Fruit fly (Drosophila melanogaster) whole organism, embryonic: ENCODE results near the gene HtrA2.

Experiments
- Atf-2 ChIP-seq: fragments of 200-800 bp; sonication (Bioruptor generic); optimal IDR thresholded peaks from 2 replicates; lab custom pipeline; 2016; ENCODE audit warnings: missing biosample characterization, missing genetic modification characterization
- B-H2 ChIP-seq: fragments of 200-800 bp; sonication (Bioruptor generic); optimal IDR thresholded peaks from 2 replicates; lab custom pipeline; 2018; ENCODE audit warnings: missing biosample characterization, mild to moderate bottlenecking, missing genetic modification characterization
- Bdp1 ChIP-seq: fragments of 200-800 bp; sonication (Bioruptor generic); optimal IDR thresholded peaks from 3 replicates; lab custom pipeline; 2016; ENCODE audit warnings: missing biosample characterization, missing genetic modification characterization
- CG1024 ChIP-seq: fragments of 200-800 bp; sonication (Bioruptor generic); IDR thresholded peaks from 2 replicates; pipeline ENCODE4 v1.3.6; 2022; ENCODE audit warnings: missing biosample characterization, missing genetic modification characterization
- CG10462 ChIP-seq: fragments of 200-800 bp; sonication (Bioruptor generic); optimal IDR thresholded peaks from 2 replicates; lab custom pipeline; 2016; ENCODE audit warnings: missing biosample characterization, missing genetic modification characterization
- CG12071 ChIP-seq: fragments of 200-800 bp; sonication (Bioruptor generic); optimal IDR thresholded peaks from 3 replicates; lab custom pipeline; 2018; ENCODE audit warnings: missing biosample characterization, mild to moderate bottlenecking, missing genetic modification characterization
- CG13775 ChIP-seq: fragments of 200-800 bp; sonication (Bioruptor generic); optimal IDR thresholded peaks from 3 replicates; lab custom pipeline; 2017; ENCODE audit warnings: missing biosample characterization, mild to moderate bottlenecking, missing genetic modification characterization
- CG14667 ChIP-seq: fragments of 200-800 bp; sonication (Bioruptor generic); IDR thresholded peaks from 2 replicates; pipeline ENCODE4 v1.3.6; 2022; ENCODE audit warnings: missing biosample characterization, missing genetic modification characterization
- CG16813 ChIP-seq: fragments of 200-800 bp; sonication (Bioruptor generic); IDR thresholded peaks from 3 replicates; pipeline ENCODE4 v1.3.6; 2022; ENCODE audit warnings: missing biosample characterization, missing genetic modification characterization; ENCODE audit not compliant: partially characterized antibody
- CG16863 ChIP-seq: fragments of 200-800 bp; sonication (Bioruptor generic); optimal IDR thresholded peaks from 3 replicates; lab custom pipeline; 2016; ENCODE audit warnings: missing biosample characterization, missing genetic modification characterization
- CG17186 ChIP-seq: fragments of 200-800 bp; sonication (Bioruptor generic); optimal IDR thresholded peaks from 3 replicates; lab custom pipeline; 2017; ENCODE audit warnings: missing biosample characterization, missing genetic modification reagents, missing genetic modification characterization
- CG17361 ChIP-seq: fragments of 200-800 bp; sonication (Bioruptor generic); IDR thresholded peaks from 3 replicates; pipeline ENCODE4 v1.3.6; 2022; ENCODE audit warnings: missing biosample characterization, missing genetic modification characterization
- CG2202 ChIP-seq: fragments of 200-800 bp; sonication (Bioruptor generic); optimal IDR thresholded peaks from 2 replicates; lab custom pipeline; 2018; ENCODE audit warnings: missing biosample characterization, mild to moderate bottlenecking, missing genetic modification characterization
- CG34422 ChIP-seq: fragments of 200-800 bp; sonication (Bioruptor generic); IDR thresholded peaks from 3 replicates; pipeline ENCODE4 v1.3.6; 2022; ENCODE audit warnings: missing biosample characterization, missing genetic modification characterization
- CG5180 ChIP-seq: fragments of 200-800 bp; sonication (Bioruptor generic); optimal IDR thresholded peaks from 3 replicates; lab custom pipeline; 2017; ENCODE audit warnings: missing biosample characterization, missing genetic modification characterization, mild to moderate bottlenecking, moderate library complexity, missing genetic modification reagents
- CG5245 ChIP-seq: fragments of 200-800 bp; sonication (Bioruptor generic); optimal IDR thresholded peaks from 3 replicates; lab custom pipeline; 2016; ENCODE audit warnings: missing biosample characterization, missing genetic modification characterization
- CG7372 ChIP-seq: fragments of 200-800 bp; sonication (Bioruptor generic); IDR thresholded peaks from 2 replicates; pipeline ENCODE4 v1.3.6; 2022; ENCODE audit warnings: missing biosample characterization, missing genetic modification characterization
- Doc2 ChIP-seq: fragments of 200-800 bp; sonication (Bioruptor generic); IDR thresholded peaks from 2 replicates; pipeline ENCODE4 v1.3.6; 2022; ENCODE audit warnings: missing biosample characterization, missing genetic modification characterization
- Doc3 ChIP-seq: fragments of 200-800 bp; sonication (Bioruptor generic); IDR thresholded peaks from 3 replicates; pipeline ENCODE4 v1.3.6; 2022; ENCODE audit warnings: missing biosample characterization, missing genetic modification characterization; ENCODE audit not compliant: partially characterized antibody
- Ets65A ChIP-seq: fragments of 200-800 bp; sonication (Bioruptor generic); peaks from one replicate; lab custom pipeline; 2016; ENCODE audit warnings: missing biosample characterization, missing genetic modification characterization
- Fer3 ChIP-seq: fragments of 200-800 bp; sonication (Bioruptor generic); optimal IDR thresholded peaks from 2 replicates; lab custom pipeline; 2018; ENCODE audit warnings: missing biosample characterization, mild to moderate bottlenecking, missing genetic modification characterization, moderate library complexity
- Neu2 ChIP-seq: fragments of 200-800 bp; sonication (Bioruptor generic); optimal IDR thresholded peaks from 3 replicates; lab custom pipeline; 2016; ENCODE audit warnings: missing biosample characterization, missing genetic modification characterization, borderline replicate concordance
- Nf-YB ChIP-seq: fragments of 200-800 bp; sonication (Bioruptor generic); optimal IDR thresholded peaks from 3 replicates; lab custom pipeline; 2019; ENCODE audit warnings: missing biosample characterization, mild to moderate bottlenecking, missing genetic modification characterization, moderate library complexity
- Oli ChIP-seq: fragments of 200-800 bp; sonication (Bioruptor generic); optimal IDR thresholded peaks from 2 replicates; lab custom pipeline; 2018; ENCODE audit warnings: missing biosample characterization, mild to moderate bottlenecking, missing genetic modification characterization, moderate library complexity
- Pdp1 ChIP-seq, 2 experiments: fragments of 200-800 bp; sonication (Bioruptor generic); optimal IDR thresholded peaks; 3 replicates each; lab custom pipeline; 2016; ENCODE audit warnings: missing biosample characterization in 2 of 2, missing genetic modification characterization in 2 of 2, mild to moderate bottlenecking in 1 of 2, moderate library complexity in 1 of 2
- TFAM ChIP-seq: fragments of 200-800 bp; sonication (Bioruptor generic); optimal IDR thresholded peaks from 2 replicates; lab custom pipeline; 2017; ENCODE audit warnings: missing biosample characterization, missing genetic modification characterization, inconsistent platforms
- bowl ChIP-seq: fragments of 200-800 bp; sonication (Bioruptor generic); IDR thresholded peaks from 2 replicates; pipeline ENCODE4 v1.3.6; 2022; ENCODE audit warnings: missing biosample characterization, missing genetic modification characterization
- bsh ChIP-seq, 2 experiments: fragments of 200-800 bp; sonication (Bioruptor generic); optimal IDR thresholded peaks; 2 replicates each; lab custom pipeline; 2017 to 2018; ENCODE audit warnings: mild to moderate bottlenecking in 2 of 2, missing biosample characterization in 2 of 2, missing genetic modification characterization in 2 of 2, moderate library complexity in 1 of 2
- croc ChIP-seq: fragments of 200-800 bp; sonication (Bioruptor generic); conservative IDR thresholded peaks from 3 replicates; pipeline ENCODE4 v1.3.6; 2022; ENCODE audit warnings: missing biosample characterization, missing genetic modification characterization
- da ChIP-seq: fragments of 200-800 bp; sonication (Bioruptor generic); optimal IDR thresholded peaks from 2 replicates; lab custom pipeline; 2016; ENCODE audit warnings: missing biosample characterization, missing genetic modification characterization
- dm ChIP-seq: fragments of 200-800 bp; sonication (Bioruptor generic); optimal IDR thresholded peaks from 3 replicates; lab custom pipeline; 2016; ENCODE audit warnings: missing biosample characterization, missing genetic modification characterization
- dmrt11E ChIP-seq: fragments of 200-800 bp; sonication (Bioruptor generic); optimal IDR thresholded peaks from 3 replicates; lab custom pipeline; 2018; ENCODE audit warnings: missing biosample characterization, mild to moderate bottlenecking, missing genetic modification characterization, moderate library complexity
- eve ChIP-seq, 2 experiments: fragments of >200 bp; optimal IDR thresholded peaks; 2 replicates each; lab custom pipeline; 2017; ENCODE audit warnings: missing biosample characterization in 2 of 2, missing genetic modification characterization in 2 of 2
- gcm ChIP-seq: fragments of 200-800 bp; sonication (Bioruptor generic); optimal IDR thresholded peaks from 2 replicates; lab custom pipeline; 2019; ENCODE audit warnings: missing biosample characterization, mild to moderate bottlenecking, missing genetic modification characterization, moderate library complexity
- grau ChIP-seq: fragments of 200-800 bp; optimal IDR thresholded peaks from 3 replicates; lab custom pipeline; 2019; ENCODE audit warnings: missing biosample characterization, mild to moderate bottlenecking, missing genetic modification characterization, moderate library complexity
- hbn ChIP-seq: fragments of 200-800 bp; sonication (Bioruptor generic); IDR thresholded peaks from 2 replicates; pipeline ENCODE4 v1.3.6; 2022; ENCODE audit warnings: missing biosample characterization, missing genetic modification characterization; ENCODE audit not compliant: partially characterized antibody
- luna ChIP-seq: fragments of 200-800 bp; sonication (Bioruptor generic); optimal IDR thresholded peaks from 2 replicates; lab custom pipeline; 2016; ENCODE audit warnings: missing biosample characterization, missing genetic modification characterization
- p53 ChIP-seq: fragments of 200-800 bp; sonication (Bioruptor generic); optimal IDR thresholded peaks from 2 replicates; lab custom pipeline; 2016; ENCODE audit warnings: missing biosample characterization, missing genetic modification characterization
- pb ChIP-seq: fragments of 200-800 bp; sonication (Bioruptor generic); optimal IDR thresholded peaks from 3 replicates; lab custom pipeline; 2016; ENCODE audit warnings: missing biosample characterization, missing genetic modification characterization
- pnt ChIP-seq: fragments of 200-800 bp; sonication (Bioruptor generic); optimal IDR thresholded peaks from 3 replicates; lab custom pipeline; 2016; ENCODE audit warnings: missing biosample characterization, missing genetic modification characterization
- sens-2 ChIP-seq: fragments of 200-800 bp; sonication (Bioruptor generic); IDR thresholded peaks from 2 replicates; pipeline ENCODE4 v1.3.6; 2022; ENCODE audit warnings: missing biosample characterization, missing genetic modification characterization
- so ChIP-seq: fragments of 200-800 bp; sonication (Bioruptor generic); IDR thresholded peaks from 3 replicates; pipeline ENCODE4 v1.3.6; 2022; ENCODE audit warnings: missing biosample characterization, missing genetic modification characterization
- tap ChIP-seq: fragments of 200-800 bp; optimal IDR thresholded peaks from 3 replicates; lab custom pipeline; 2019; ENCODE audit warnings: missing biosample characterization, mild to moderate bottlenecking, missing genetic modification characterization, moderate library complexity
- tin ChIP-seq: fragments of 200-800 bp; sonication (Bioruptor generic); optimal IDR thresholded peaks from 3 replicates; lab custom pipeline; 2016; ENCODE audit warnings: missing biosample characterization, missing genetic modification characterization
- tup ChIP-seq: fragments of 200-800 bp; sonication (Bioruptor generic); optimal IDR thresholded peaks from 2 replicates; lab custom pipeline; 2016; ENCODE audit warnings: missing biosample characterization, mild to moderate bottlenecking, missing genetic modification characterization, moderate library complexity
- unpg ChIP-seq: fragments of 200-800 bp; sonication (Bioruptor generic); optimal IDR thresholded peaks from 3 replicates; lab custom pipeline; 2018; ENCODE audit warnings: missing biosample characterization, mild to moderate bottlenecking, missing genetic modification characterization, moderate library complexity
- wdn ChIP-seq: fragments of 200-800 bp; sonication (Bioruptor generic); IDR thresholded peaks from 2 replicates; pipeline ENCODE4 v1.3.6; 2022; ENCODE audit warnings: missing biosample characterization, missing genetic modification characterization
- wor ChIP-seq: fragments of 200-800 bp; sonication (Bioruptor generic); IDR thresholded peaks from 2 replicates; pipeline ENCODE4 v1.3.6; 2022; ENCODE audit warnings: missing biosample characterization, missing genetic modification characterization
- z ChIP-seq: fragments of 200-800 bp; sonication (Bioruptor generic); IDR thresholded peaks from 3 replicates; pipeline ENCODE4 v1.3.6; 2022; ENCODE audit warnings: missing biosample characterization, missing genetic modification characterization

HtrA2 gene

dm6 chr3R:14511123-14511908 is at the start of gene HtrA2, which contains the start of gene mRpL11:
Gene HtrA2 (minus strand): TSS chr3R:14511712.
Gene mRpL11 (plus strand): TSS chr3R:14511838.
- TF ChIP-seq CG7372 (GFP tag; lab: Robert Waterston, UW), result peak; percentile 51; the same call in 1 of the 2 replicates
- peak; percentile 45 for TF ChIP-seq croc (GFP tag; lab: Robert Waterston, UW)
- TF ChIP-seq z (GFP tag; lab: Robert Waterston, UW), result no peak
- peak; percentile 95 for TF ChIP-seq Ets65A (GFP tag; lab: Kevin White, UChicago)
- no peak for TF ChIP-seq CG12071 (GFP tag; lab: Kevin White, UChicago)
- TF ChIP-seq CG5180 (GFP tag; lab: Kevin White, UChicago), result no peak
- 0 out of 3 replicates have a peak, but pooled peaks have one; percentile 21 for TF ChIP-seq CG34422 (GFP tag; lab: Robert Waterston, UW)
- no peak for TF ChIP-seq da (GFP tag; lab: Kevin White, UChicago)
- peak in 1 of 2 experiments; percentile 39 for TF ChIP-seq bsh (GFP tag; optimal IDR thresholded peaks at IDR 0.05; lab: Kevin White, UChicago)
- TF ChIP-seq Fer3, result peak; percentile 52
- no peak for TF ChIP-seq wor (GFP tag; lab: Robert Waterston, UW)
- no peak for TF ChIP-seq bowl (GFP tag; lab: Robert Waterston, UW)
- TF ChIP-seq CG10462 (GFP tag; lab: Kevin White, UChicago), result peak; percentile 35
- peak; percentile 59 for TF ChIP-seq unpg
- TF ChIP-seq B-H2 (GFP tag; lab: Kevin White, UChicago), result peak; percentile 71
- TF ChIP-seq CG16813 (GFP tag; lab: Robert Waterston, UW), result peak; percentile 36; the same call in 1 of the 3 replicates
- peak; percentile 51 for TF ChIP-seq Neu2
- TF ChIP-seq dm (GFP tag; lab: Kevin White, UChicago), result peak; percentile 63
- TF ChIP-seq CG1024, result no peak
- TF ChIP-seq CG16863 (GFP tag; lab: Kevin White, UChicago), result peak; percentile 42
- TF ChIP-seq tap (tag; lab: Kevin White, UChicago), result no peak
- no peak for TF ChIP-seq Doc2 (GFP tag; lab: Robert Waterston, UW)
- TF ChIP-seq Bdp1 (GFP tag; lab: Kevin White, UChicago), result peak; percentile 58
- TF ChIP-seq tin, result peak; percentile 43
- TF ChIP-seq wdn (GFP tag; lab: Robert Waterston, UW), result no peak
- TF ChIP-seq CG14667 (GFP tag; lab: Robert Waterston, UW), result no peak
- TF ChIP-seq tup (GFP tag; lab: Kevin White, UChicago), result no peak
- peak; percentile 1 for TF ChIP-seq CG2202 (tag; lab: Kevin White, UChicago)
- TF ChIP-seq grau, result no peak
- no peak for TF ChIP-seq sens-2 (GFP tag; lab: Robert Waterston, UW)
- peak; percentile 4 for TF ChIP-seq Atf-2 (GFP tag; lab: Kevin White, UChicago)
- TF ChIP-seq CG13775, result peak; percentile 62
- no peak; the same call in 1 of the 3 replicates for TF ChIP-seq CG17361
- TF ChIP-seq CG17186 (GFP tag; lab: Kevin White, UChicago), result peak; percentile 35
- no peak for TF ChIP-seq CG5245 (GFP tag; lab: Kevin White, UChicago)
- peak; percentile 32; the same call in 1 of the 3 replicates for TF ChIP-seq Doc3 (GFP tag; lab: Robert Waterston, UW)
- peak; percentile 20 for TF ChIP-seq p53 (GFP tag; lab: Kevin White, UChicago)
- TF ChIP-seq pb, result peak; percentile 47
- peak; percentile 63 to 98 for TF ChIP-seq Pdp1 (GFP tag; optimal IDR thresholded peaks at IDR 0.05; lab: Kevin White, UChicago)
- no peak for TF ChIP-seq TFAM (GFP tag; lab: Kevin White, UChicago)
- no peak for TF ChIP-seq so (GFP tag; lab: Robert Waterston, UW)
- TF ChIP-seq gcm (GFP tag; lab: Kevin White, UChicago), result no peak
- TF ChIP-seq Oli (tag; lab: Kevin White, UChicago), result no peak
- TF ChIP-seq luna, result peak; percentile 48
- peak; percentile 30 for TF ChIP-seq pnt (GFP tag; lab: Kevin White, UChicago)
- peak; percentile 43 for TF ChIP-seq dmrt11E
- no peak for TF ChIP-seq Nf-YB (GFP tag; lab: Kevin White, UChicago)
- TF ChIP-seq eve (GFP tag; optimal IDR thresholded peaks at IDR 0.05; lab: Kevin White, UChicago), result no peak
- TF ChIP-seq hbn, result peak; percentile 44
